Fruit fly (Drosophila melanogaster) Kc167 (cell line): Measurements from ENCODE around the gene Cdk7.

Experiments used
- Myc ChIP-seq: fragments of >200 bp; optimal IDR thresholded peaks from 2 replicates; lab custom pipeline; 2017; ENCODE audit warnings: missing external identifiers
- Sin3A ChIP-seq: fragments of >200 bp; optimal IDR thresholded peaks from 2 replicates; lab custom pipeline; 2018; ENCODE audit warnings: missing external identifiers
- h ChIP-seq: fragments of >200 bp; optimal IDR thresholded peaks from 3 replicates; lab custom pipeline; 2018; ENCODE audit warnings: missing external identifiers
- insv ChIP-seq: fragments of >200 bp; optimal IDR thresholded peaks from 3 replicates; lab custom pipeline; 2018; ENCODE audit warnings: missing external identifiers
- psq ChIP-seq: fragments of >200 bp; optimal IDR thresholded peaks from 2 replicates; lab custom pipeline; 2017; ENCODE audit warnings: missing external identifiers
- ttk ChIP-seq: sonication (Bioruptor generic); optimal IDR thresholded peaks from 2 replicates; lab custom pipeline; 2017; ENCODE audit warnings: missing external identifiers

dm6 chrX:5329266-5329898 is 20.6 kb upstream of the Cdk7 start, which contains the start of the genes CG3309 and XRCC1:
- TF ChIP-seq insv (lab: Kevin White, UChicago) (no peak), Myc (lab: Kevin White, UChicago) (no peak), Sin3A (no peak), psq (no peak), ttk (lab: Kevin White, UChicago) (no peak), h (lab: Kevin White, UChicago) (no peak)
